Worm (Caenorhabditis elegans) whole organism, young adult: Measurements from ENCODE around the gene ntr-2.

Experiments used
- B0019.2 ChIP-seq: fragments of 200-800 bp; sonication (Bioruptor generic); conservative IDR thresholded peaks from 2 replicates; pipeline ENCODE4 v1.3.6; 2022; ENCODE audit warnings: missing genetic modification reagents, missing genetic modification characterization, missing compliant biosample characterization
- B0336.3 ChIP-seq: fragments of 200-800 bp; sonication (Bioruptor generic); IDR thresholded peaks from 2 replicates; pipeline ENCODE4 v1.3.6; 2022; ENCODE audit warnings: missing genetic modification characterization, missing compliant biosample characterization
- D2030.7 ChIP-seq: fragments of 200-800 bp; sonication (Bioruptor generic); IDR thresholded peaks from 2 replicates; pipeline ENCODE4 v1.3.6; 2022; ENCODE audit warnings: missing genetic modification reagents, missing genetic modification characterization, missing compliant biosample characterization
- F23B12.7 ChIP-seq: sonication (generic microtip); optimal IDR thresholded peaks from 2 replicates; lab custom pipeline; 2017; ENCODE audit warnings: missing genetic modification characterization, mild to moderate bottlenecking, missing compliant biosample characterization, antibody characterized with exemption, moderate library complexity; ENCODE audit not compliant: insufficient read depth
- F33H1.4 ChIP-seq: fragments of 200-800 bp; sonication (Bioruptor generic); IDR thresholded peaks from 2 replicates; pipeline ENCODE4 v1.3.6; 2022; ENCODE audit warnings: missing genetic modification reagents, missing genetic modification characterization, missing compliant biosample characterization
- F55B11.4 ChIP-seq: sonication (generic microtip); optimal IDR thresholded peaks from 2 replicates; lab custom pipeline; 2016; ENCODE audit warnings: missing compliant biosample characterization, missing genetic modification characterization, borderline replicate concordance; ENCODE audit not compliant: insufficient read depth
- F57A8.1 ChIP-seq: fragments of 200-800 bp; sonication (Bioruptor generic); optimal IDR thresholded peaks from 2 replicates; lab custom pipeline; 2018; ENCODE audit warnings: mild to moderate bottlenecking, missing genetic modification characterization, moderate library complexity, missing compliant biosample characterization
- Y53F4B.3 ChIP-seq: fragments of 200-800 bp; sonication (Bioruptor generic); IDR thresholded peaks from 2 replicates; pipeline ENCODE4 v1.3.6; 2022; ENCODE audit warnings: missing genetic modification reagents, missing genetic modification characterization, missing compliant biosample characterization
- Y53G8AR.9 ChIP-seq: fragments of 200-800 bp; sonication (Bioruptor generic); conservative IDR thresholded peaks from 2 replicates; pipeline ENCODE4 v1.3.6; 2022; ENCODE audit warnings: missing genetic modification reagents, missing genetic modification characterization, missing compliant biosample characterization
- Y67H2A.10 ChIP-seq: fragments of 200-800 bp; sonication (Bioruptor generic); conservative IDR thresholded peaks from 2 replicates; pipeline ENCODE4 v1.3.6; 2022; ENCODE audit warnings: missing genetic modification reagents, missing genetic modification characterization, missing compliant biosample characterization
- Y79H2A.3 ChIP-seq: fragments of 200-800 bp; sonication (Bioruptor generic); conservative IDR thresholded peaks from 2 replicates; pipeline ENCODE4 v1.3.6; 2022; ENCODE audit warnings: missing genetic modification reagents, missing genetic modification characterization, missing compliant biosample characterization
- aptf-2 ChIP-seq: fragments of 200-800 bp; sonication (Bioruptor generic); conservative IDR thresholded peaks from 2 replicates; pipeline ENCODE4 v1.3.6; 2022; ENCODE audit warnings: missing genetic modification reagents, missing genetic modification characterization, missing compliant biosample characterization
- atf-7 ChIP-seq: sonication (generic microtip); optimal IDR thresholded peaks from 2 replicates; lab custom pipeline; 2017; ENCODE audit warnings: mild to moderate bottlenecking, missing genetic modification characterization, missing compliant biosample characterization
- attf-3 ChIP-seq: fragments of 200-800 bp; sonication (Bioruptor generic); conservative IDR thresholded peaks from 2 replicates; pipeline ENCODE4 v1.3.6; 2022; ENCODE audit warnings: missing genetic modification reagents, missing genetic modification characterization, missing compliant biosample characterization
- cebp-1 ChIP-seq, 2 experiments: fragments of 200-800 bp in 1 of 2; sonication (Bioruptor generic) in 1 of 2; sonication (generic microtip) in 1 of 2; IDR thresholded peaks in 1 of 2; optimal IDR thresholded peaks in 1 of 2; 2 replicates each; pipeline versions ENCODE4 v1.3.6 to Lab custom; 2017 to 2022; ENCODE audit warnings: missing compliant biosample characterization in 2 of 2, missing genetic modification characterization in 2 of 2, mild to moderate bottlenecking in 1 of 2, missing genetic modification reagents in 1 of 2, moderate library complexity in 1 of 2
- ceh-40 ChIP-seq: fragments of 200-800 bp; sonication (Bioruptor generic); IDR thresholded peaks from 2 replicates; pipeline ENCODE4 v1.3.6; 2022; ENCODE audit warnings: missing genetic modification characterization, missing compliant biosample characterization
- ceh-91 ChIP-seq: fragments of 200-800 bp; sonication (Bioruptor generic); IDR thresholded peaks from 2 replicates; pipeline ENCODE4 v1.3.6; 2022; ENCODE audit warnings: missing genetic modification reagents, missing genetic modification characterization, missing compliant biosample characterization
- egl-18 ChIP-seq: fragments of 200-800 bp; sonication (Bioruptor generic); IDR thresholded peaks from 2 replicates; pipeline ENCODE4 v1.3.6; 2022; ENCODE audit warnings: missing genetic modification reagents, missing genetic modification characterization, missing compliant biosample characterization
- fkh-3 ChIP-seq: sonication (generic microtip); optimal IDR thresholded peaks from 2 replicates; lab custom pipeline; 2016; ENCODE audit warnings: mild to moderate bottlenecking, missing genetic modification characterization, missing compliant biosample characterization
- him-1 ChIP-seq: sonication (generic microtip); optimal IDR thresholded peaks from 2 replicates; lab custom pipeline; 2016; ENCODE audit warnings: missing genotype, missing genetic modification reagents, missing genetic modification characterization, missing compliant biosample characterization
- hlh-12 ChIP-seq: sonication (generic microtip); optimal IDR thresholded peaks from 2 replicates; lab custom pipeline; 2016; ENCODE audit warnings: missing genetic modification characterization, missing compliant biosample characterization
- hmg-1.2 ChIP-seq: fragments of 200-800 bp; sonication (Bioruptor generic); IDR thresholded peaks from 2 replicates; pipeline ENCODE4 v1.3.6; 2022; ENCODE audit warnings: missing genetic modification reagents, missing genetic modification characterization, missing compliant biosample characterization
- hmg-20 ChIP-seq: fragments of 200-800 bp; sonication (Bioruptor generic); IDR thresholded peaks from 2 replicates; pipeline ENCODE4 v1.3.6; 2022; ENCODE audit warnings: missing genetic modification reagents, missing genetic modification characterization, missing compliant biosample characterization
- hsf-1 ChIP-seq: fragments of 200-800 bp; sonication (Bioruptor generic); IDR thresholded peaks from 2 replicates; pipeline ENCODE4 v1.3.6; 2022; ENCODE audit warnings: missing genetic modification reagents, missing genetic modification characterization, missing compliant biosample characterization
- let-526 ChIP-seq: fragments of 200-800 bp; sonication (Bioruptor generic); IDR thresholded peaks from 2 replicates; pipeline ENCODE4 v1.3.6; 2022; ENCODE audit warnings: missing genetic modification reagents, missing genetic modification characterization, missing compliant biosample characterization
- let-607 ChIP-seq, 2 experiments: fragments of 200-800 bp in 1 of 2; sonication (Bioruptor generic) in 1 of 2; sonication (generic microtip) in 1 of 2; optimal IDR thresholded peaks; 2 replicates each; lab custom pipeline; 2016 to 2018; ENCODE audit warnings: mild to moderate bottlenecking in 2 of 2, missing compliant biosample characterization in 2 of 2, missing genetic modification characterization in 2 of 2, moderate library complexity in 2 of 2, missing genotype in 1 of 2
- lin-54 ChIP-seq: fragments of 200-800 bp; sonication (Bioruptor generic); optimal IDR thresholded peaks from 2 replicates; lab custom pipeline; 2018; ENCODE audit warnings: mild to moderate bottlenecking, missing genetic modification characterization, missing compliant biosample characterization
- mel-28 ChIP-seq: sonication (generic microtip); optimal IDR thresholded peaks from 2 replicates; lab custom pipeline; 2016; ENCODE audit warnings: borderline replicate concordance, mild to moderate bottlenecking, missing genetic modification characterization, missing compliant biosample characterization
- nfya-1 ChIP-seq: sonication (generic microtip); optimal IDR thresholded peaks from 2 replicates; lab custom pipeline; 2017; ENCODE audit warnings: antibody characterized with exemption, missing compliant biosample characterization, missing genetic modification characterization, borderline replicate concordance; ENCODE audit not compliant: insufficient read depth
- nhr-27 ChIP-seq: fragments of 200-800 bp; sonication (Bioruptor generic); optimal IDR thresholded peaks from 2 replicates; lab custom pipeline; 2018; ENCODE audit warnings: mild to moderate bottlenecking, missing genetic modification characterization, moderate library complexity, missing compliant biosample characterization
- pbrm-1 ChIP-seq: fragments of 200-800 bp; sonication (Bioruptor generic); IDR thresholded peaks from 2 replicates; pipeline ENCODE4 v1.3.6; 2022; ENCODE audit warnings: missing genetic modification reagents, missing genetic modification characterization, missing compliant biosample characterization
- rcor-1 ChIP-seq: fragments of 200-800 bp; sonication (Bioruptor generic); IDR thresholded peaks from 2 replicates; pipeline ENCODE4 v1.3.6; 2022; ENCODE audit warnings: missing genetic modification reagents, missing genetic modification characterization, missing compliant biosample characterization
- sdz-38 ChIP-seq: sonication (generic microtip); optimal IDR thresholded peaks from 2 replicates; lab custom pipeline; 2016; ENCODE audit warnings: missing genotype, missing genetic modification characterization, missing compliant biosample characterization
- snpc-1.1 ChIP-seq: sonication (generic microtip); optimal IDR thresholded peaks from 2 replicates; lab custom pipeline; 2017; ENCODE audit warnings: missing genetic modification characterization, mild to moderate bottlenecking, missing compliant biosample characterization, antibody characterized with exemption, moderate library complexity, missing genotype, missing genetic modification reagents; ENCODE audit not compliant: insufficient read depth
- snpc-1.3 ChIP-seq: sonication (generic microtip); optimal IDR thresholded peaks from 2 replicates; lab custom pipeline; 2017; ENCODE audit warnings: missing genetic modification characterization, mild to moderate bottlenecking, missing compliant biosample characterization, antibody characterized with exemption, moderate library complexity, missing genotype, missing genetic modification reagents; ENCODE audit not compliant: insufficient read depth
- snpc-4 ChIP-seq, 5 experiments: fragments of 150-350 bp in 1 of 5; sonication (generic microtip) in 4 of 5; optimal IDR thresholded peaks; 2 replicates each; lab custom pipeline; 2014 to 2018; ENCODE audit warnings: missing genetic modification characterization in 5 of 5, missing biosample characterization in 3 of 5, antibody characterized with exemption in 2 of 5, mild to moderate bottlenecking in 2 of 5, missing compliant biosample characterization in 2 of 5, missing genotype in 2 of 5, moderate library complexity in 2 of 5, missing genetic modification reagents in 1 of 5
- tbx-9 ChIP-seq: sonication (generic microtip); optimal IDR thresholded peaks from 2 replicates; lab custom pipeline; 2016; ENCODE audit warnings: borderline replicate concordance, missing genetic modification characterization, inconsistent platforms, missing compliant biosample characterization
- unc-130 ChIP-seq: sonication (generic microtip); optimal IDR thresholded peaks from 2 replicates; lab custom pipeline; 2016; ENCODE audit warnings: missing genetic modification reagents, missing genetic modification characterization, missing compliant biosample characterization
- ztf-28 ChIP-seq: fragments of 200-800 bp; sonication (Bioruptor generic); IDR thresholded peaks from 2 replicates; pipeline ENCODE4 v1.3.6; 2022; ENCODE audit warnings: missing genetic modification reagents, missing genetic modification characterization, missing compliant biosample characterization
- ztf-6 ChIP-seq: fragments of 200-800 bp; sonication (Bioruptor generic); IDR thresholded peaks from 2 replicates; pipeline ENCODE4 v1.3.6; 2022; ENCODE audit warnings: missing genetic modification reagents, missing genetic modification characterization, missing compliant biosample characterization

ntr-2 gene

ce11 chrX:14946464-14947354, 18.0 kb upstream of the ntr-2 start (continued):
- 0 out of 2 replicates have a peak, but pooled peaks have one; percentile 38 for TF ChIP-seq let-526 (GFP tag; lab: Robert Waterston, UW)

ce11 chrX:14946217-14946463, 17.4 kb upstream of the ntr-2 start, which contains the start of gene mrp-5:
Gene mrp-5, minus strand, starts transcription at chrX:14946317.
- TF ChIP-seq lin-54 (GFP tag; lab: Kevin White, UChicago), result no peak
- TF ChIP-seq F57A8.1, result no peak
- no peak for TF ChIP-seq rcor-1
- no peak for TF ChIP-seq snpc-1.3 (tag; lab: Kevin White, UChicago)
- TF ChIP-seq hmg-20 (GFP tag; lab: Robert Waterston, UW), result no peak
- no peak for TF ChIP-seq nfya-1 (tag; lab: Kevin White, UChicago)
- no peak for TF ChIP-seq mel-28 (tag; lab: Kevin White, UChicago)
- TF ChIP-seq, all 124 proteins: peak for 0

- no peak for TF ChIP-seq hlh-12 (tag; lab: Kevin White, UChicago)
- no peak for TF ChIP-seq unc-130 (GFP tag; lab: Kevin White, UChicago)
- TF ChIP-seq F55B11.4 (tag; lab: Kevin White, UChicago), result no peak
- no peak for TF ChIP-seq sdz-38
- no peak for TF ChIP-seq aptf-2 (GFP tag; lab: Robert Waterston, UW)
- TF ChIP-seq egl-18 (GFP tag; lab: Robert Waterston, UW), result no peak
- TF ChIP-seq hmg-20 (GFP tag; lab: Robert Waterston, UW), result no peak
- TF ChIP-seq him-1, result no peak
- TF ChIP-seq Y53F4B.3 (GFP tag; lab: Robert Waterston, UW), result no peak
- TF ChIP-seq D2030.7, result no peak
- TF ChIP-seq hmg-1.2, result peak; percentile 57; the same call in 1 of the 2 replicates
- no peak for TF ChIP-seq ztf-6 (GFP tag; lab: Robert Waterston, UW)
- TF ChIP-seq attf-3 (GFP tag; lab: Robert Waterston, UW), result no peak
- TF ChIP-seq ceh-40 (GFP tag; lab: Robert Waterston, UW), result no peak
- TF ChIP-seq pbrm-1 (GFP tag; lab: Robert Waterston, UW), result no peak; the same call in 1 of the 2 replicates
- no peak for TF ChIP-seq B0019.2
- TF ChIP-seq snpc-1.3 (tag; lab: Kevin White, UChicago), result no peak
- no peak for TF ChIP-seq Y79H2A.3 (GFP tag; lab: Robert Waterston, UW)
- TF ChIP-seq ceh-91 (GFP tag; lab: Robert Waterston, UW), result no peak
- no peak for TF ChIP-seq ztf-28 (GFP tag; lab: Robert Waterston, UW)
- TF ChIP-seq B0336.3 (GFP tag; lab: Robert Waterston, UW), result no peak
- peak in 1 of 2 experiments; percentile 5 for TF ChIP-seq let-607 (tag; optimal IDR thresholded peaks at IDR 0.05; lab: Kevin White, UChicago)
- no peak for TF ChIP-seq nhr-27
- peak; percentile 2 for TF ChIP-seq fkh-3 (tag; lab: Kevin White, UChicago)
- no peak for TF ChIP-seq Y67H2A.10
- TF ChIP-seq snpc-4 (GFP tag; optimal IDR thresholded peaks at IDR 0.05; lab: Kevin White, UChicago), result peak; percentile 44
- peak; percentile 62 to 94 (median 84) for TF ChIP-seq snpc-4 (tag; optimal IDR thresholded peaks at IDR 0.05; lab: Kevin White, UChicago)
- TF ChIP-seq F33H1.4 (GFP tag; lab: Robert Waterston, UW), result no peak
- no peak for TF ChIP-seq cebp-1 (GFP tag; IDR thresholded peaks at IDR 0.05; lab: Robert Waterston, UW)
- no peak for TF ChIP-seq cebp-1 (tag; optimal IDR thresholded peaks at IDR 0.05; lab: Kevin White, UChicago)
- TF ChIP-seq Y53G8AR.9 (GFP tag; lab: Robert Waterston, UW), result no peak
- TF ChIP-seq atf-7, result no peak
- TF ChIP-seq snpc-1.1 (tag; lab: Kevin White, UChicago), result peak; percentile 56
- TF ChIP-seq nfya-1 (tag; lab: Kevin White, UChicago), result no peak
- TF ChIP-seq F23B12.7, result no peak
- TF ChIP-seq hsf-1 (GFP tag; lab: Robert Waterston, UW), result no peak
- TF ChIP-seq tbx-9 (tag; lab: Kevin White, UChicago), result no peak
Observed at ce11 chrX:14938188-14938587, 9.4 kb upstream of the ntr-2 start.
